Fruit fly (Drosophila melanogaster) whole organism, embryonic: ENCODE data around the gene Mipp2.
A peak's percentile ranks its signal among the peaks of the same experiment; 100 is the strongest.

ENCODE experiments used
- Abd-B ChIP-seq: fragments of 200-800 bp; sonication (Bioruptor generic); optimal IDR thresholded peaks from 2 replicates; lab custom pipeline; 2018; ENCODE audit warnings: missing biosample characterization, mild to moderate bottlenecking, missing genetic modification characterization, moderate library complexity
- Blimp-1 ChIP-seq: fragments of 200-800 bp; sonication (Bioruptor generic); optimal IDR thresholded peaks from 3 replicates; lab custom pipeline; 2018; ENCODE audit warnings: missing biosample characterization, missing genetic modification characterization, mild to moderate bottlenecking, moderate library complexity, missing genetic modification reagents
- CG10462 ChIP-seq: fragments of 200-800 bp; sonication (Bioruptor generic); optimal IDR thresholded peaks from 2 replicates; lab custom pipeline; 2016; ENCODE audit warnings: missing biosample characterization, missing genetic modification characterization
- CG11695 ChIP-seq: fragments of 200-800 bp; sonication (Bioruptor generic); IDR thresholded peaks from 3 replicates; pipeline ENCODE4 v1.3.6; 2022; ENCODE audit warnings: missing biosample characterization, missing genetic modification characterization
- CG11723 ChIP-seq: fragments of 200-800 bp; sonication (Bioruptor generic); optimal IDR thresholded peaks from 2 replicates; lab custom pipeline; 2017; ENCODE audit warnings: missing biosample characterization, mild to moderate bottlenecking, missing genetic modification characterization
- CG12104 ChIP-seq: fragments of 200-800 bp; sonication (Bioruptor generic); optimal IDR thresholded peaks from 3 replicates; lab custom pipeline; 2016; ENCODE audit warnings: missing biosample characterization, missing genetic modification characterization
- CG12299 ChIP-seq: fragments of 200-800 bp; sonication (Bioruptor generic); optimal IDR thresholded peaks from 2 replicates; lab custom pipeline; 2018; ENCODE audit warnings: missing biosample characterization, mild to moderate bottlenecking, missing genetic modification characterization
- CG1529 ChIP-seq: fragments of 200-800 bp; sonication (Bioruptor generic); optimal IDR thresholded peaks from 3 replicates; lab custom pipeline; 2018; ENCODE audit warnings: missing biosample characterization, missing genetic modification characterization
- CG17328 ChIP-seq: fragments of 200-800 bp; sonication (Bioruptor generic); IDR thresholded peaks from 2 replicates; pipeline ENCODE4 v1.3.6; 2022; ENCODE audit warnings: missing biosample characterization, missing genetic modification characterization
- CG17802 ChIP-seq: fragments of 200-800 bp; sonication (Bioruptor generic); optimal IDR thresholded peaks from 2 replicates; lab custom pipeline; 2018; ENCODE audit warnings: missing biosample characterization, mild to moderate bottlenecking, missing genetic modification characterization, moderate library complexity
- CG17829 ChIP-seq: fragments of 200-800 bp; optimal IDR thresholded peaks from 2 replicates; lab custom pipeline; 2019; ENCODE audit warnings: missing biosample characterization, mild to moderate bottlenecking, missing genetic modification characterization, moderate library complexity
- CG18764 ChIP-seq: fragments of 200-800 bp; sonication (Bioruptor generic); optimal IDR thresholded peaks from 3 replicates; lab custom pipeline; 2016; ENCODE audit warnings: missing biosample characterization, missing genetic modification characterization
- CG31365 ChIP-seq: fragments of 200-800 bp; sonication (Bioruptor generic); optimal IDR thresholded peaks from 2 replicates; lab custom pipeline; 2018; ENCODE audit warnings: missing biosample characterization, mild to moderate bottlenecking, missing genetic modification characterization
- CG31441 ChIP-seq: fragments of 200-800 bp; sonication (Bioruptor generic); IDR thresholded peaks from 2 replicates; pipeline ENCODE4 v1.3.6; 2022; ENCODE audit warnings: missing biosample characterization, missing genetic modification characterization
- CG6254 ChIP-seq: fragments of 200-800 bp; sonication (Bioruptor generic); optimal IDR thresholded peaks from 3 replicates; lab custom pipeline; 2017; ENCODE audit warnings: mild to moderate bottlenecking, missing biosample characterization, missing genetic modification reagents, missing genetic modification characterization
- CG7987 ChIP-seq: fragments of 200-800 bp; sonication (Bioruptor generic); optimal IDR thresholded peaks from 2 replicates; lab custom pipeline; 2018; ENCODE audit warnings: missing biosample characterization, mild to moderate bottlenecking, missing genetic modification characterization, moderate library complexity
- CG8388 ChIP-seq: fragments of 200-800 bp; sonication (Bioruptor generic); optimal IDR thresholded peaks from 2 replicates; lab custom pipeline; 2019; ENCODE audit warnings: missing biosample characterization, mild to moderate bottlenecking, missing genetic modification characterization, moderate library complexity
- CG8478 ChIP-seq: fragments of >200 bp; optimal IDR thresholded peaks from 2 replicates; lab custom pipeline; 2018
- CG9437 ChIP-seq: fragments of 200-800 bp; sonication (Bioruptor generic); optimal IDR thresholded peaks from 2 replicates; lab custom pipeline; 2018; ENCODE audit warnings: missing biosample characterization, mild to moderate bottlenecking, missing genetic modification characterization
- CHES-1-like ChIP-seq: fragments of 200-800 bp; sonication (Bioruptor generic); optimal IDR thresholded peaks from 2 replicates; lab custom pipeline; 2016; ENCODE audit warnings: missing biosample characterization, missing genetic modification characterization
- Doc3 ChIP-seq: fragments of 200-800 bp; sonication (Bioruptor generic); IDR thresholded peaks from 3 replicates; pipeline ENCODE4 v1.3.6; 2022; ENCODE audit warnings: missing biosample characterization, missing genetic modification characterization; ENCODE audit not compliant: partially characterized antibody
- H2.0 ChIP-seq: fragments of 200-800 bp; sonication (Bioruptor generic); IDR thresholded peaks from 2 replicates; pipeline ENCODE4 v1.3.6; 2022; ENCODE audit warnings: missing biosample characterization, missing genetic modification characterization
- Hr51 ChIP-seq, 2 experiments: fragments of 200-800 bp; sonication (Bioruptor generic); optimal IDR thresholded peaks; 2 replicates in 1 of 2; 3 replicates in 1 of 2; lab custom pipeline; 2016 to 2018; ENCODE audit warnings: missing biosample characterization in 2 of 2, missing genetic modification characterization in 2 of 2, mild to moderate bottlenecking in 1 of 2, moderate library complexity in 1 of 2
- NK7.1 ChIP-seq: fragments of 200-800 bp; sonication (Bioruptor generic); optimal IDR thresholded peaks from 3 replicates; lab custom pipeline; 2016; ENCODE audit warnings: missing biosample characterization, missing genetic modification characterization
- NfI ChIP-seq: fragments of 200-800 bp; sonication (Bioruptor generic); optimal IDR thresholded peaks from 3 replicates; lab custom pipeline; 2018; ENCODE audit warnings: missing biosample characterization, mild to moderate bottlenecking, missing genetic modification characterization, moderate library complexity
- Oli ChIP-seq: fragments of 200-800 bp; sonication (Bioruptor generic); optimal IDR thresholded peaks from 2 replicates; lab custom pipeline; 2018; ENCODE audit warnings: missing biosample characterization, mild to moderate bottlenecking, missing genetic modification characterization, moderate library complexity
- Opbp ChIP-seq: fragments of 200-800 bp; sonication (Bioruptor generic); IDR thresholded peaks from 3 replicates; pipeline ENCODE4 v1.3.6; 2022; ENCODE audit warnings: missing biosample characterization, missing genetic modification characterization; ENCODE audit not compliant: partially characterized antibody
- PHDP ChIP-seq: fragments of 200-800 bp; sonication (Bioruptor generic); optimal IDR thresholded peaks from 3 replicates; lab custom pipeline; 2018; ENCODE audit warnings: missing biosample characterization, mild to moderate bottlenecking, missing genetic modification characterization, moderate library complexity
- Ravus ChIP-seq: fragments of 200-800 bp; sonication (Bioruptor generic); IDR thresholded peaks from 2 replicates; pipeline ENCODE4 v1.3.6; 2022; ENCODE audit warnings: missing biosample characterization, missing genetic modification characterization
- amos ChIP-seq: fragments of 200-800 bp; sonication (Bioruptor generic); IDR thresholded peaks from 2 replicates; pipeline ENCODE4 v1.3.6; 2022; ENCODE audit warnings: missing biosample characterization, missing genetic modification characterization; ENCODE audit not compliant: partially characterized antibody
- ap ChIP-seq: fragments of 200-800 bp; sonication (Bioruptor generic); IDR thresholded peaks from 2 replicates; pipeline ENCODE4 v1.3.6; 2022; ENCODE audit warnings: missing biosample characterization, missing genetic modification characterization
- ewg ChIP-seq: fragments of 200-800 bp; sonication (Bioruptor generic); optimal IDR thresholded peaks from 3 replicates; lab custom pipeline; 2017; ENCODE audit warnings: mild to moderate bottlenecking, missing biosample characterization, missing genetic modification reagents, missing genetic modification characterization
- eyg ChIP-seq: fragments of 200-800 bp; sonication (Bioruptor generic); optimal IDR thresholded peaks from 3 replicates; lab custom pipeline; 2016; ENCODE audit warnings: missing biosample characterization, missing genetic modification characterization
- gcm ChIP-seq: fragments of 200-800 bp; sonication (Bioruptor generic); optimal IDR thresholded peaks from 2 replicates; lab custom pipeline; 2019; ENCODE audit warnings: missing biosample characterization, mild to moderate bottlenecking, missing genetic modification characterization, moderate library complexity
- hkb ChIP-seq, 2 experiments: fragments of 200-800 bp in 1 of 2; fragments of >200 bp in 1 of 2; sonication (Bioruptor generic) in 1 of 2; IDR thresholded peaks in 1 of 2; optimal IDR thresholded peaks in 1 of 2; 2 replicates each; pipeline versions ENCODE4 v1.3.6 to Lab custom; 2017 to 2022; ENCODE audit warnings: missing biosample characterization in 1 of 2, missing genetic modification characterization in 1 of 2
- insv ChIP-seq, 2 experiments: fragments of 200-800 bp; sonication (Bioruptor generic); optimal IDR thresholded peaks; 3 replicates each; lab custom pipeline; 2016 to 2018; ENCODE audit warnings: missing biosample characterization in 2 of 2, missing genetic modification characterization in 2 of 2
- knrl ChIP-seq: fragments of 200-800 bp; sonication (Bioruptor generic); IDR thresholded peaks from 3 replicates; pipeline ENCODE4 v1.3.6; 2022; ENCODE audit warnings: missing biosample characterization, missing genetic modification characterization; ENCODE audit not compliant: partially characterized antibody
- mld ChIP-seq: fragments of 200-800 bp; sonication (Bioruptor generic); IDR thresholded peaks from 3 replicates; pipeline ENCODE4 v1.3.6; 2022; ENCODE audit warnings: missing biosample characterization, missing genetic modification characterization; ENCODE audit not compliant: partially characterized antibody
- nerfin-1 ChIP-seq: fragments of 200-800 bp; sonication (Bioruptor generic); optimal IDR thresholded peaks from 3 replicates; lab custom pipeline; 2019; ENCODE audit warnings: missing biosample characterization, mild to moderate bottlenecking, missing genetic modification characterization, moderate library complexity
- prd ChIP-seq, 3 experiments: fragments of >200 bp in 2 of 3; fragments of 200-800 bp in 1 of 3; sonication (Bioruptor generic) in 1 of 3; optimal IDR thresholded peaks in 2 of 3; IDR thresholded peaks in 1 of 3; 2 replicates in 2 of 3; 3 replicates in 1 of 3; pipeline versions ENCODE4 v1.3.6 to Lab custom; 2017 to 2022; ENCODE audit warnings: missing biosample characterization in 1 of 3, missing genetic modification characterization in 1 of 3
- pros ChIP-seq: fragments of 200-800 bp; sonication (Bioruptor generic); optimal IDR thresholded peaks from 3 replicates; lab custom pipeline; 2019; ENCODE audit warnings: missing biosample characterization, mild to moderate bottlenecking, missing genetic modification characterization, moderate library complexity
- salm ChIP-seq: fragments of 200-800 bp; sonication (Bioruptor generic); optimal IDR thresholded peaks from 2 replicates; lab custom pipeline; 2018; ENCODE audit warnings: missing biosample characterization, mild to moderate bottlenecking, missing genetic modification characterization
- so ChIP-seq: fragments of 200-800 bp; sonication (Bioruptor generic); IDR thresholded peaks from 3 replicates; pipeline ENCODE4 v1.3.6; 2022; ENCODE audit warnings: missing biosample characterization, missing genetic modification characterization
- sug ChIP-seq: fragments of 200-800 bp; optimal IDR thresholded peaks from 2 replicates; lab custom pipeline; 2019; ENCODE audit warnings: missing biosample characterization, mild to moderate bottlenecking, missing genetic modification characterization, moderate library complexity
- tgo ChIP-seq: fragments of 200-800 bp; sonication (Bioruptor generic); IDR thresholded peaks from 3 replicates; pipeline ENCODE4 v1.3.6; 2022; ENCODE audit warnings: missing biosample characterization, missing genetic modification characterization
- tna ChIP-seq: fragments of 200-800 bp; sonication (Bioruptor generic); IDR thresholded peaks from 2 replicates; pipeline ENCODE4 v1.3.6; 2022; ENCODE audit warnings: missing biosample characterization, missing genetic modification characterization; ENCODE audit not compliant: partially characterized antibody
- tup ChIP-seq: fragments of 200-800 bp; sonication (Bioruptor generic); optimal IDR thresholded peaks from 2 replicates; lab custom pipeline; 2016; ENCODE audit warnings: missing biosample characterization, mild to moderate bottlenecking, missing genetic modification characterization, moderate library complexity
- vnd ChIP-seq: fragments of 200-800 bp; sonication (Bioruptor generic); IDR thresholded peaks from 3 replicates; pipeline ENCODE4 v1.3.6; 2022; ENCODE audit warnings: missing biosample characterization, missing genetic modification characterization; ENCODE audit not compliant: partially characterized antibody

The Mipp2 gene

dm6 chrX:6077043-6077547 is 14.2 kb downstream of the Mipp2 start (continued):
- no peak for TF ChIP-seq Doc3 (GFP tag; lab: Robert Waterston, UW)
- TF ChIP-seq CG18764 (GFP tag; lab: Kevin White, UChicago) = no peak
- no peak for TF ChIP-seq tna (GFP tag; lab: Robert Waterston, UW)
- TF ChIP-seq CG8388 (GFP tag; lab: Kevin White, UChicago) = peak; percentile 45
- peak; percentile 8 for TF ChIP-seq nerfin-1 (tag; lab: Kevin White, UChicago)
- peak; percentile 78 for TF ChIP-seq Blimp-1 (GFP tag; lab: Kevin White, UChicago)
- peak; percentile 5 for TF ChIP-seq CG12104
- no peak for TF ChIP-seq vnd
- TF ChIP-seq CG17829 = peak; percentile 19
- TF ChIP-seq gcm (GFP tag; lab: Kevin White, UChicago) = peak; percentile 12
- no peak for TF ChIP-seq sug (tag; lab: Kevin White, UChicago)
- TF ChIP-seq CG1529 (GFP tag; lab: Kevin White, UChicago) = peak; percentile 7
- peak; percentile 10 for TF ChIP-seq CG11723 (GFP tag; lab: Kevin White, UChicago)
- peak; percentile 26 for TF ChIP-seq Oli (tag; lab: Kevin White, UChicago)
- TF ChIP-seq salm = peak; percentile 20
- TF ChIP-seq tgo (GFP tag; lab: Robert Waterston, UW) = no peak
- no peak for TF ChIP-seq Ravus (GFP tag; lab: Robert Waterston, UW)
- TF ChIP-seq CG31365 (tag; lab: Kevin White, UChicago) = no peak
- no peak for TF ChIP-seq knrl (GFP tag; lab: Robert Waterston, UW)
- TF ChIP-seq ewg (GFP tag; lab: Kevin White, UChicago) = peak; percentile 14
- no peak for TF ChIP-seq hkb (optimal IDR thresholded peaks at IDR 0.05; lab: Kevin White, UChicago)
- TF ChIP-seq hkb (GFP tag; IDR thresholded peaks at IDR 0.05; lab: Robert Waterston, UW) = peak; percentile 26; the same call in 1 of the 2 replicates
- peak; percentile 16 for TF ChIP-seq pros (GFP tag; lab: Kevin White, UChicago)
- peak; percentile 35; the same call in 1 of the 2 replicates for TF ChIP-seq ap (GFP tag; lab: Robert Waterston, UW)
- TF ChIP-seq so (GFP tag; lab: Robert Waterston, UW) = no peak
- no peak for TF ChIP-seq NK7.1 (GFP tag; lab: Kevin White, UChicago)
- TF ChIP-seq eyg (GFP tag; lab: Kevin White, UChicago) = no peak
- TF ChIP-seq CG17802 = no peak
- TF ChIP-seq NfI (GFP tag; lab: Kevin White, UChicago) = no peak
- TF ChIP-seq CG17328 = 0 out of 2 replicates have a peak, but pooled peaks have one; percentile 26
- peak; percentile 68 for TF ChIP-seq CG31441 (GFP tag; lab: Robert Waterston, UW)
- peak in 1 of 2 experiments; percentile 66 for TF ChIP-seq Hr51 (GFP tag; optimal IDR thresholded peaks at IDR 0.05; lab: Kevin White, UChicago)
- no peak for TF ChIP-seq amos (GFP tag; lab: Robert Waterston, UW)
- TF ChIP-seq CG8478 (lab: Kevin White, UChicago) = no peak
- TF ChIP-seq Abd-B (GFP tag; lab: Kevin White, UChicago) = no peak
- TF ChIP-seq CG7987 = no peak
- TF ChIP-seq prd (optimal IDR thresholded peaks at IDR 0.05; lab: Kevin White, UChicago) = no peak
- 0 out of 3 replicates have a peak, but pooled peaks have one; percentile 23 for TF ChIP-seq prd (GFP tag; IDR thresholded peaks at IDR 0.05; lab: Robert Waterston, UW)
- no peak for TF ChIP-seq CHES-1-like
- peak; percentile 2 for TF ChIP-seq CG12299
- no peak for TF ChIP-seq CG9437
- TF ChIP-seq CG10462 (GFP tag; lab: Kevin White, UChicago) = no peak
- TF ChIP-seq mld = no peak
- 0 out of 3 replicates have a peak, but pooled peaks have one; percentile 29 for TF ChIP-seq Opbp (GFP tag; lab: Robert Waterston, UW)
- peak; percentile 49 for TF ChIP-seq PHDP (tag; lab: Kevin White, UChicago)
- no peak for TF ChIP-seq tup (GFP tag; lab: Kevin White, UChicago)
- TF ChIP-seq H2.0 (GFP tag; lab: Robert Waterston, UW) = no peak
- TF ChIP-seq CG11695 (GFP tag; lab: Robert Waterston, UW) = 0 out of 3 replicates have a peak, but pooled peaks have one; percentile 25
- TF ChIP-seq insv (GFP tag; optimal IDR thresholded peaks at IDR 0.05; lab: Kevin White, UChicago) = no peak
- TF ChIP-seq CG6254 (GFP tag; lab: Kevin White, UChicago) = no peak
